Fruit fly (Drosophila melanogaster) whole organism, pupa: ENCODE data around the gene CG4462.

Experiments
- CG8159 ChIP-seq: fragments of 200-800 bp; sonication (Bioruptor generic); optimal IDR thresholded peaks from 3 replicates; lab custom pipeline; 2018; ENCODE audit warnings: missing biosample characterization, mild to moderate bottlenecking, missing genetic modification characterization, moderate library complexity
- EcR ChIP-seq: fragments of 200-800 bp; sonication (Bioruptor generic); optimal IDR thresholded peaks from 3 replicates; lab custom pipeline; 2019; ENCODE audit warnings: missing biosample characterization, missing genetic modification characterization, mild to moderate bottlenecking, moderate library complexity, missing genetic modification reagents
- fd96Ca ChIP-seq: fragments of 200-800 bp; sonication (Bioruptor generic); IDR thresholded peaks from 3 replicates; pipeline ENCODE4 v1.3.6; 2022; ENCODE audit warnings: missing biosample characterization, missing genetic modification characterization
- rn ChIP-seq: fragments of 200-800 bp; sonication (Bioruptor generic); IDR thresholded peaks from 2 replicates; pipeline ENCODE4 v1.3.6; 2022; ENCODE audit warnings: missing biosample characterization, missing genetic modification characterization

DNA sequence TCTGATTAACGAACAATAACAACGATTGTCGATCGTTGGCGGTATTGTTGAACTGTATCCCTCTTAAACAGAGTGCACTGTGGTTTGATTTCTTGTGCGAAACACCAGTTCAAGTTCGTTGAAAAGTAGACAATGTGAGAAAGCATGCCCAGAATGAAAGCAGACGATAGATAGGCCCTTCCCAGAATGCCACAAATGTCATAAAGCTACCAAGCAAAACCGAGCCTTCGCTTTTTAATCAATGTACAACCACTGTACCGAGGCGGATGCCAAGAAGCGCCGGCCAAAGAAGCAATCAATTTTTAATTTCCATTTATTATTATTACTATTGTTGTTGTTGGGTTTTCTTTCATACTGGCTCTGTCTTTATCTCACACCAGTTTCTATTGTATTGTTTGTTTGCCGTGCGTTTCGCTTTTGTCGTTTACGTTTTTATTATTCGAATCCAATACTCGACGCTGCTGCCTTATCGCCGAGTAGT is 16.3 kb downstream of the CG4462 start:
- peak; percentile 81 for TF ChIP-seq CG8159 (tag; lab: Kevin White, UChicago)
- peak; percentile 90 for TF ChIP-seq fd96Ca (GFP tag; lab: Robert Waterston, UW)
- no peak for TF ChIP-seq EcR
- peak; percentile 52 for TF ChIP-seq rn (GFP tag; lab: Robert Waterston, UW)
